Fruit fly (Drosophila melanogaster) S2 (cell line): ENCODE measurements around the gene CG45089.

Experiments used
- CG8478 ChIP-seq: fragments of >200 bp; optimal IDR thresholded peaks from 2 replicates; lab custom pipeline; 2018
- CTCF ChIP-seq, 2 experiments: fragments of >200 bp; optimal IDR thresholded peaks; 2 replicates each; lab custom pipeline; 2018

DNA sequence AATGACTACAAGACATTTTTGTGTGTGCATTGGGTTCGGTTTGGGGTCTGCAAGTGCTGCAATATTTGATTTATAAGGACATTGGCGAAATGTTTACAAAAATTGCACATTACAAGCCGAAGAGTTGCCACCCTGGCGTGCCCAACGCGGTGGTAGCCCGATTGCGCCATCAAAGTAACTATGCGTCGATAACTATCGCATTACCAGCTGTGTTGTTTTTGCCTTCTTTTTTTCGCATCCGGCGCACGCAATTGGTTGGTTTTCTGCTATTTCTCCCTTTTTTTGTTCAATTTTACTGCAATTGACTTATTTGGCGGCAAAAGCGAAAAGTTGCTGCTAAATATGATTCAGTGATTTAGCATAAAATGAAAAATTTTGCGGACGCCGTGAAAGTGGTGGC is 41.1 kb upstream of the CG45089 start, which contains the start of gene RpS14b:
- TF ChIP-seq CG8478 (lab: Kevin White, UChicago) (no peak), CTCF (optimal IDR thresholded peaks at IDR 0.05; lab: Kevin White, UChicago) (peak in 1 of 2 experiments; percentile 15)
